Worm (Caenorhabditis elegans): Measurements from ENCODE around the gene Y73F4A.2.

DNA sequence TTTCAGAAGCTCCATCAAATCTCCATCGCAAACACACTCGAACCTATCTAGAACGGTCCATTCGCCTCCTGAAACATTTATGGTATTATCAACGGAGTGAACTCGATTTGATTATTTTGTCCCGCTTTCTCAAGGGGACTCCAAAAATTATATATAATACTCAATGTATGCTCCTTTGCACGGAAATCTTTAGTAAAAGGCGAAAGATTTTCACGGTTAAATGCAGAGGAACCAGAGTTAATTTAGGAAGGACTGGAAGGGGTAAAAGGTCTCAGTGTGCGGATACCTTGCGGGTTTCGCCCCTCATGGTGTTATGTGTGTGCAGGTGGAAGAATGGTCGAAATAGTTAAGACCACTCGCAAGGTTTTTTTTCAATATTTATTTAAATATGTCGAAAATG is 42.0 kb downstream of the Y73F4A.2 start:
- no peak for TF ChIP-seq swsn-7 (tag; optimal IDR thresholded peaks at IDR 0.05)
- TF ChIP-seq ets-5 (GFP tag; IDR thresholded peaks at IDR 0.05): no peak
- TF ChIP-seq rnt-1 (tag; optimal IDR thresholded peaks at IDR 0.05): no peak
- no peak for TF ChIP-seq nhr-11 (tag; optimal IDR thresholded peaks at IDR 0.05)
- peak; percentile 79 for TF ChIP-seq snpc-4 (tag; optimal IDR thresholded peaks at IDR 0.05)
- no peak for TF ChIP-seq lin-13 (GFP tag; optimal IDR thresholded peaks at IDR 0.05)
- no peak for TF ChIP-seq blmp-1 (tag; optimal IDR thresholded peaks at IDR 0.05)
- no peak for TF ChIP-seq dpl-1 (GFP tag; optimal IDR thresholded peaks at IDR 0.05)
- no peak for TF ChIP-seq nhr-76 (tag; optimal IDR thresholded peaks at IDR 0.05)
